Worm (Caenorhabditis elegans) whole organism, young adult: ENCODE data around the gene F31B12.3.

ENCODE experiments used
- D2030.7 ChIP-seq: fragments of 200-800 bp; sonication (Bioruptor generic); IDR thresholded peaks from 2 replicates; pipeline ENCODE4 v1.3.6; 2022; ENCODE audit warnings: missing genetic modification reagents, missing genetic modification characterization, missing compliant biosample characterization
- F23B12.7 ChIP-seq: sonication (generic microtip); optimal IDR thresholded peaks from 2 replicates; lab custom pipeline; 2017; ENCODE audit warnings: missing genetic modification characterization, mild to moderate bottlenecking, missing compliant biosample characterization, antibody characterized with exemption, moderate library complexity; ENCODE audit not compliant: insufficient read depth
- F33H1.4 ChIP-seq: fragments of 200-800 bp; sonication (Bioruptor generic); IDR thresholded peaks from 2 replicates; pipeline ENCODE4 v1.3.6; 2022; ENCODE audit warnings: missing genetic modification reagents, missing genetic modification characterization, missing compliant biosample characterization
- F49E8.2 ChIP-seq: sonication (generic microtip); optimal IDR thresholded peaks from 3 replicates; lab custom pipeline; 2017; ENCODE audit warnings: missing genetic modification characterization, mild to moderate bottlenecking, missing compliant biosample characterization, antibody characterized with exemption, moderate library complexity; ENCODE audit not compliant: insufficient read depth
- F52B5.7 ChIP-seq: sonication (generic microtip); optimal IDR thresholded peaks from 2 replicates; lab custom pipeline; 2016; ENCODE audit warnings: mild to moderate bottlenecking, missing genetic modification characterization, missing compliant biosample characterization
- F57C9.4 ChIP-seq: sonication (generic microtip); optimal IDR thresholded peaks from 2 replicates; lab custom pipeline; 2017; ENCODE audit warnings: mild to moderate bottlenecking, missing genetic modification characterization, missing compliant biosample characterization
- K11D2.4 ChIP-seq: fragments of 200-800 bp; sonication (Bioruptor generic); IDR thresholded peaks from 2 replicates; pipeline ENCODE4 v1.3.6; 2022; ENCODE audit warnings: missing genetic modification reagents, missing genetic modification characterization, missing compliant biosample characterization
- Y53F4B.3 ChIP-seq: fragments of 200-800 bp; sonication (Bioruptor generic); IDR thresholded peaks from 2 replicates; pipeline ENCODE4 v1.3.6; 2022; ENCODE audit warnings: missing genetic modification reagents, missing genetic modification characterization, missing compliant biosample characterization
- Y67H2A.10 ChIP-seq: fragments of 200-800 bp; sonication (Bioruptor generic); conservative IDR thresholded peaks from 2 replicates; pipeline ENCODE4 v1.3.6; 2022; ENCODE audit warnings: missing genetic modification reagents, missing genetic modification characterization, missing compliant biosample characterization
- ZK185.1 ChIP-seq: sonication (generic microtip); optimal IDR thresholded peaks from 2 replicates; lab custom pipeline; 2016; ENCODE audit warnings: mild to moderate bottlenecking, missing genetic modification characterization, missing compliant biosample characterization; ENCODE audit not compliant: poor library complexity, severe bottlenecking
- aptf-2 ChIP-seq: fragments of 200-800 bp; sonication (Bioruptor generic); conservative IDR thresholded peaks from 2 replicates; pipeline ENCODE4 v1.3.6; 2022; ENCODE audit warnings: missing genetic modification reagents, missing genetic modification characterization, missing compliant biosample characterization
- athp-1 ChIP-seq: sonication (generic microtip); optimal IDR thresholded peaks from 2 replicates; lab custom pipeline; 2017; ENCODE audit warnings: mild to moderate bottlenecking, missing genetic modification characterization, missing compliant biosample characterization
- bed-2 ChIP-seq: fragments of 200-800 bp; sonication (Bioruptor generic); IDR thresholded peaks from 2 replicates; pipeline ENCODE4 v1.3.6; 2022; ENCODE audit warnings: missing genetic modification reagents, missing genetic modification characterization, missing compliant biosample characterization
- ccch-3 ChIP-seq: fragments of 200-800 bp; sonication (Bioruptor generic); optimal IDR thresholded peaks from 2 replicates; lab custom pipeline; 2018; ENCODE audit warnings: mild to moderate bottlenecking, missing genetic modification characterization, missing compliant biosample characterization
- cebp-1 ChIP-seq, 2 experiments: fragments of 200-800 bp in 1 of 2; sonication (Bioruptor generic) in 1 of 2; sonication (generic microtip) in 1 of 2; IDR thresholded peaks in 1 of 2; optimal IDR thresholded peaks in 1 of 2; 2 replicates each; pipeline versions ENCODE4 v1.3.6 to Lab custom; 2017 to 2022; ENCODE audit warnings: missing compliant biosample characterization in 2 of 2, missing genetic modification characterization in 2 of 2, mild to moderate bottlenecking in 1 of 2, missing genetic modification reagents in 1 of 2, moderate library complexity in 1 of 2
- ceh-100 ChIP-seq: fragments of 200-800 bp; sonication (Bioruptor generic); IDR thresholded peaks from 2 replicates; pipeline ENCODE4 v1.3.6; 2022; ENCODE audit warnings: missing genetic modification reagents, missing genetic modification characterization, missing compliant biosample characterization
- ceh-58 ChIP-seq: fragments of 200-800 bp; sonication (Bioruptor generic); IDR thresholded peaks from 2 replicates; pipeline ENCODE4 v1.3.6; 2022; ENCODE audit warnings: missing genetic modification characterization, missing compliant biosample characterization
- chd-7 ChIP-seq: sonication (generic microtip); optimal IDR thresholded peaks from 2 replicates; lab custom pipeline; 2016; ENCODE audit warnings: mild to moderate bottlenecking, missing genetic modification characterization, moderate library complexity, missing compliant biosample characterization
- dpl-1 ChIP-seq: fragments of 150-350 bp; optimal IDR thresholded peaks from 2 replicates; lab custom pipeline; 2014; ENCODE audit warnings: missing biosample characterization, missing genetic modification reagents, missing genetic modification characterization
- efl-1 ChIP-seq: fragments of 150-350 bp; optimal IDR thresholded peaks from 2 replicates; lab custom pipeline; 2014; ENCODE audit warnings: missing biosample characterization, missing genetic modification reagents, missing genetic modification characterization
- egl-18 ChIP-seq: fragments of 200-800 bp; sonication (Bioruptor generic); IDR thresholded peaks from 2 replicates; pipeline ENCODE4 v1.3.6; 2022; ENCODE audit warnings: missing genetic modification reagents, missing genetic modification characterization, missing compliant biosample characterization
- egrh-3 ChIP-seq: fragments of 200-800 bp; sonication (Bioruptor generic); IDR thresholded peaks from 2 replicates; pipeline ENCODE4 v1.3.6; 2022; ENCODE audit warnings: missing genetic modification reagents, missing genetic modification characterization, missing compliant biosample characterization
- ekl-4 ChIP-seq: fragments of 200-800 bp; sonication (Bioruptor generic); IDR thresholded peaks from 2 replicates; pipeline ENCODE4 v1.3.6; 2022; ENCODE audit warnings: missing genetic modification reagents, missing genetic modification characterization, missing compliant biosample characterization
- gei-17 ChIP-seq: fragments of 200-800 bp; sonication (Bioruptor generic); optimal IDR thresholded peaks from 2 replicates; lab custom pipeline; 2018; ENCODE audit warnings: mild to moderate bottlenecking, missing genetic modification characterization, missing compliant biosample characterization
- him-1 ChIP-seq: sonication (generic microtip); optimal IDR thresholded peaks from 2 replicates; lab custom pipeline; 2016; ENCODE audit warnings: missing genotype, missing genetic modification reagents, missing genetic modification characterization, missing compliant biosample characterization
- hmg-1.2 ChIP-seq: fragments of 200-800 bp; sonication (Bioruptor generic); IDR thresholded peaks from 2 replicates; pipeline ENCODE4 v1.3.6; 2022; ENCODE audit warnings: missing genetic modification reagents, missing genetic modification characterization, missing compliant biosample characterization
- lag-1 ChIP-seq: fragments of 200-800 bp; sonication (Bioruptor generic); IDR thresholded peaks from 2 replicates; pipeline ENCODE4 v1.3.6; 2022; ENCODE audit warnings: missing genetic modification reagents, missing genetic modification characterization, missing compliant biosample characterization
- let-526 ChIP-seq: fragments of 200-800 bp; sonication (Bioruptor generic); IDR thresholded peaks from 2 replicates; pipeline ENCODE4 v1.3.6; 2022; ENCODE audit warnings: missing genetic modification reagents, missing genetic modification characterization, missing compliant biosample characterization
- let-607 ChIP-seq, 2 experiments: fragments of 200-800 bp in 1 of 2; sonication (Bioruptor generic) in 1 of 2; sonication (generic microtip) in 1 of 2; optimal IDR thresholded peaks; 2 replicates each; lab custom pipeline; 2016 to 2018; ENCODE audit warnings: mild to moderate bottlenecking in 2 of 2, missing compliant biosample characterization in 2 of 2, missing genetic modification characterization in 2 of 2, moderate library complexity in 2 of 2, missing genotype in 1 of 2
- lin-40 ChIP-seq: sonication (generic microtip); optimal IDR thresholded peaks from 2 replicates; lab custom pipeline; 2016; ENCODE audit warnings: missing genetic modification characterization, mild to moderate bottlenecking, missing compliant biosample characterization, missing genotype, missing genetic modification reagents
- lir-1 ChIP-seq: fragments of 200-800 bp; sonication (Bioruptor generic); conservative IDR thresholded peaks from 2 replicates; pipeline ENCODE4 v1.3.6; 2022; ENCODE audit warnings: missing genetic modification reagents, missing genetic modification characterization, missing compliant biosample characterization
- lsl-1 ChIP-seq: fragments of 200-800 bp; sonication (Bioruptor generic); optimal IDR thresholded peaks from 2 replicates; lab custom pipeline; 2018; ENCODE audit warnings: mild to moderate bottlenecking, missing genetic modification characterization, moderate library complexity, missing compliant biosample characterization
- madf-10 ChIP-seq: sonication (generic microtip); optimal IDR thresholded peaks from 2 replicates; lab custom pipeline; 2016; ENCODE audit warnings: mild to moderate bottlenecking, missing genetic modification characterization, missing compliant biosample characterization
- mcd-1 ChIP-seq: fragments of 200-800 bp; sonication (Bioruptor generic); IDR thresholded peaks from 2 replicates; pipeline ENCODE4 v1.3.6; 2022; ENCODE audit warnings: missing genetic modification reagents, missing genetic modification characterization, missing compliant biosample characterization
- mel-28 ChIP-seq: sonication (generic microtip); optimal IDR thresholded peaks from 2 replicates; lab custom pipeline; 2016; ENCODE audit warnings: borderline replicate concordance, mild to moderate bottlenecking, missing genetic modification characterization, missing compliant biosample characterization
- nfyb-1 ChIP-seq: fragments of 200-800 bp; sonication (Bioruptor generic); IDR thresholded peaks from 2 replicates; pipeline ENCODE4 v1.3.6; 2022; ENCODE audit warnings: missing genetic modification reagents, missing genetic modification characterization, missing compliant biosample characterization
- nhr-120 ChIP-seq: fragments of 200-800 bp; sonication (Bioruptor generic); IDR thresholded peaks from 2 replicates; pipeline ENCODE4 v1.3.6; 2022; ENCODE audit warnings: missing genetic modification characterization, missing compliant biosample characterization
- nhr-179 ChIP-seq: sonication (generic microtip); optimal IDR thresholded peaks from 2 replicates; lab custom pipeline; 2016; ENCODE audit warnings: mild to moderate bottlenecking, missing genetic modification characterization, missing compliant biosample characterization
- nhr-80 ChIP-seq: sonication (generic microtip); optimal IDR thresholded peaks from 2 replicates; lab custom pipeline; 2016; ENCODE audit warnings: missing genetic modification characterization, missing compliant biosample characterization
- pbrm-1 ChIP-seq: fragments of 200-800 bp; sonication (Bioruptor generic); IDR thresholded peaks from 2 replicates; pipeline ENCODE4 v1.3.6; 2022; ENCODE audit warnings: missing genetic modification reagents, missing genetic modification characterization, missing compliant biosample characterization
- repo-1 ChIP-seq: sonication (generic microtip); optimal IDR thresholded peaks from 2 replicates; lab custom pipeline; 2017; ENCODE audit warnings: mild to moderate bottlenecking, missing genetic modification characterization, missing compliant biosample characterization
- snpc-1.3 ChIP-seq: sonication (generic microtip); optimal IDR thresholded peaks from 2 replicates; lab custom pipeline; 2017; ENCODE audit warnings: missing genetic modification characterization, mild to moderate bottlenecking, missing compliant biosample characterization, antibody characterized with exemption, moderate library complexity, missing genotype, missing genetic modification reagents; ENCODE audit not compliant: insufficient read depth
- unc-62 ChIP-seq: fragments of 150-350 bp; optimal IDR thresholded peaks from 2 replicates; lab custom pipeline; 2014; ENCODE audit warnings: missing biosample characterization, missing genetic modification reagents, missing genetic modification characterization
- zfh-2 ChIP-seq: fragments of 200-800 bp; sonication (Bioruptor generic); conservative IDR thresholded peaks from 2 replicates; pipeline ENCODE4 v1.3.6; 2022; ENCODE audit warnings: missing genetic modification reagents, missing genetic modification characterization, missing compliant biosample characterization
- ztf-22 ChIP-seq: fragments of 200-800 bp; sonication (Bioruptor generic); optimal IDR thresholded peaks from 2 replicates; lab custom pipeline; 2018; ENCODE audit warnings: mild to moderate bottlenecking, missing genetic modification characterization, moderate library complexity, missing compliant biosample characterization
- ztf-25 ChIP-seq: fragments of 200-800 bp; sonication (Bioruptor generic); IDR thresholded peaks from 2 replicates; pipeline ENCODE4 v1.3.6; 2022; ENCODE audit warnings: missing genetic modification reagents, missing genetic modification characterization, missing compliant biosample characterization
- ztf-26 ChIP-seq: sonication (generic microtip); optimal IDR thresholded peaks from 2 replicates; lab custom pipeline; 2017; ENCODE audit warnings: missing genetic modification characterization, missing compliant biosample characterization
- ztf-28 ChIP-seq: fragments of 200-800 bp; sonication (Bioruptor generic); IDR thresholded peaks from 2 replicates; pipeline ENCODE4 v1.3.6; 2022; ENCODE audit warnings: missing genetic modification reagents, missing genetic modification characterization, missing compliant biosample characterization

The F31B12.3 gene

DNA sequence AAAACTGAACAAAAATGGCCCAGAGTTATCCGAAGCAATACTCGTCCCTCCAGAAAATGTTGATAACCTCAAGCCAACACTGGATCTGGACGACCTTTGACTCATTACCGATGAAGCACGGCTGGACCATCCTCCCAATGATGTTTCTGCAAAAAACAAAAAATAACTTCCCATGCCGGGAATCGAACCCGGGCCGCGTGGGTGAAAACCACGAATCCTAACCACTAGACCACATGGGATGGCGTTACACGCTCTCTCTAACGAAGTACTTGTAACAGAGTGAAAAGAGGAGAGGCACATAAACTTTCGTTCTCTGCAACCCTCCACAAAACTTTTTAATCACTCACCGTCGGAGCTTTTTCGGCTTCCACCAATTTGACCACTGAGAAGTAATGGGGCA is 749 bp upstream of the F31B12.3 start (continued):
- TF ChIP-seq dpl-1 = no peak
- TF ChIP-seq ekl-4 (GFP tag; lab: Robert Waterston, UW) = peak; percentile 63
- no peak for TF ChIP-seq lsl-1
- no peak for TF ChIP-seq repo-1
- TF ChIP-seq Y53F4B.3 (GFP tag; lab: Robert Waterston, UW) = no peak
- TF ChIP-seq cebp-1 (GFP tag; IDR thresholded peaks at IDR 0.05; lab: Robert Waterston, UW) = no peak; the same call in 1 of the 2 replicates
- no peak for TF ChIP-seq cebp-1 (tag; optimal IDR thresholded peaks at IDR 0.05; lab: Kevin White, UChicago)
- TF ChIP-seq K11D2.4 (GFP tag; lab: Robert Waterston, UW) = peak; percentile 65; the same call in 1 of the 2 replicates
- peak; percentile 67; the same call in 1 of the 2 replicates for TF ChIP-seq ztf-28 (GFP tag; lab: Robert Waterston, UW)
- TF ChIP-seq ccch-3 (GFP tag; lab: Kevin White, UChicago) = no peak
- TF ChIP-seq F33H1.4 (GFP tag; lab: Robert Waterston, UW) = no peak
- no peak for TF ChIP-seq unc-62 (GFP tag; lab: Kevin White, UChicago)
- peak; percentile 87 for TF ChIP-seq pbrm-1 (GFP tag; lab: Robert Waterston, UW)
- TF ChIP-seq nhr-179 (tag; lab: Kevin White, UChicago) = no peak
- TF ChIP-seq ztf-25 (GFP tag; lab: Robert Waterston, UW) = peak; percentile 83; the same call in 1 of the 2 replicates
- TF ChIP-seq mcd-1 = peak; percentile 66; the same call in 1 of the 2 replicates
- TF ChIP-seq ceh-58 (GFP tag; lab: Robert Waterston, UW) = no peak
- no peak; the same call in 1 of the 2 replicates for TF ChIP-seq D2030.7 (GFP tag; lab: Robert Waterston, UW)
- peak; percentile 31 for TF ChIP-seq chd-7 (tag; lab: Kevin White, UChicago)
- TF ChIP-seq madf-10 (tag; lab: Kevin White, UChicago) = peak; percentile 28
- TF ChIP-seq F23B12.7 (tag; lab: Kevin White, UChicago) = no peak
- TF ChIP-seq efl-1 = no peak
- TF ChIP-seq lag-1 (GFP tag; lab: Robert Waterston, UW) = no peak
- 0 out of 2 replicates have a peak, but pooled peaks have one; percentile 34 for TF ChIP-seq let-526 (GFP tag; lab: Robert Waterston, UW)
- TF ChIP-seq hmg-1.2 (GFP tag; lab: Robert Waterston, UW) = peak; percentile 76
- no peak for TF ChIP-seq let-607 (tag; optimal IDR thresholded peaks at IDR 0.05; lab: Kevin White, UChicago)
- no peak for TF ChIP-seq Y67H2A.10 (GFP tag; lab: Robert Waterston, UW)
- TF ChIP-seq nfyb-1 = peak; percentile 87
- peak; percentile 74 for TF ChIP-seq F52B5.7
- peak; percentile 68 for TF ChIP-seq athp-1
- peak; percentile 59 for TF ChIP-seq ztf-26 (tag; lab: Kevin White, UChicago)
- TF ChIP-seq him-1 = peak; percentile 87
- no peak for TF ChIP-seq ztf-22 (GFP tag; lab: Kevin White, UChicago)
- TF ChIP-seq F57C9.4 (tag; lab: Kevin White, UChicago) = no peak
- TF ChIP-seq snpc-1.3 = no peak
- no peak for TF ChIP-seq mel-28 (tag; lab: Kevin White, UChicago)
- TF ChIP-seq lir-1 = no peak
- no peak for TF ChIP-seq nhr-120 (GFP tag; lab: Robert Waterston, UW)
- TF ChIP-seq ZK185.1 (tag; lab: Kevin White, UChicago) = peak; percentile 81
- TF ChIP-seq egl-18 (GFP tag; lab: Robert Waterston, UW) = no peak
- no peak for TF ChIP-seq aptf-2 (GFP tag; lab: Robert Waterston, UW)
- TF ChIP-seq zfh-2 = no peak; the same call in 1 of the 2 replicates
- peak; percentile 64 for TF ChIP-seq gei-17 (GFP tag; lab: Kevin White, UChicago)
- no peak for TF ChIP-seq F49E8.2 (tag; lab: Kevin White, UChicago)
- TF ChIP-seq lin-40 = no peak
- TF ChIP-seq egrh-3 = peak; percentile 10; the same call in 1 of the 2 replicates
- TF ChIP-seq nhr-80 (tag; lab: Kevin White, UChicago) = no peak
- no peak for TF ChIP-seq bed-2 (GFP tag; lab: Robert Waterston, UW)
- no peak for TF ChIP-seq ceh-100
